Worm (Caenorhabditis elegans): ENCODE results near the gene F01D5.2.

DNA sequence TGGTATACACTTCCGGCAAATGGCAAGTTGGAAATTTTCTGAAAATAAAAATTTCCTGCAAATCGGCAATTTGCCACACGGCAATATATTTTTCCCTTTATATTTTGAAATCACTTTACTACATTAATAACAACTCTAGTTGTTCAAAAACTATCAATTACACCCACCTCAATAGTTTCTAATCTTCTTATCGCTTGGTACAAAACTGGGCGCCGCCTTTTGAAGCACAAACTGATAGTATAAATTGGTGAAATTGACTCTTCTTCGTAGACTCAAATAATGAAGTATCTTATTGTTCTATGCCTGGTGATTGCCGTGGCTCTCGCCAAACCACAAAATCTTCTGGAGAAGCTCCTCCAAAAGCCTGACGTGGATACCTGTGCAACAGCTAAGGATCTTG lies 17.8 kb downstream of the F01D5.2 start, which contains the start of gene Y39G8B.9:
- TF ChIP-seq skn-1 (tag; optimal IDR thresholded peaks at IDR 0.05) (no peak), nhr-25 (tag; optimal IDR thresholded peaks at IDR 0.05) (no peak), mab-5 (tag; optimal IDR thresholded peaks at IDR 0.05) (no peak), nhr-237 (tag; optimal IDR thresholded peaks at IDR 0.05) (no peak), nhr-10 (tag; optimal IDR thresholded peaks at IDR 0.05) (no peak)

Data from whole organism, L2 larva.